Fruit fly (Drosophila melanogaster): ENCODE measurements around the gene colt.

colt gene

DNA sequence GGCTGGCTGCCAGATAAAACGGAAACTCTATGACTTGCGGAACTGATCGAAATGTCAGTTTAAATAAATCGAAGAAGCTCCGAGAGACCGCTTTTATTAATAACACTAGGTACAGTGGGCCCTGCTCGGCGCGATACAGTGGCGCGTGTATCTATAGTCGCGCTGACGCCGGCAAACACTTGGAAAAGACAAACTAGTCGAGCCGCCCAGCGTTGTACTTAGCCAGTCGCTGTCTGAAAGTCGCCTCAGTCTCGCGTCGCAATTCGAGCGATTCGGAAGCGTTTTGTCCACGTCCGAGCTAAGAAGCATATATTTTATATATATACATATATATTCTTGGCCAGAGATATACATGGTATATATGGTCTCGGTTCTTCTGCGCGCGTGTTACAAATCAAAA is 40.0 kb downstream of the colt start (continued):
- TF ChIP-seq CG10979 (tag; optimal IDR thresholded peaks at IDR 0.05) (no peak), luna (GFP tag; optimal IDR thresholded peaks at IDR 0.05) (no peak), gce (GFP tag; IDR thresholded peaks at IDR 0.05) (no peak), Six4 (GFP tag; optimal IDR thresholded peaks at IDR 0.05) (no peak), ftz-f1 (GFP tag; optimal IDR thresholded peaks at IDR 0.05) (peak; percentile 58), unpg (GFP tag; optimal IDR thresholded peaks at IDR 0.05) (peak; percentile 48), jigr1 (GFP tag; IDR thresholded peaks at IDR 0.05) (no peak), shn (GFP tag; optimal IDR thresholded peaks at IDR 0.05) (no peak), CG9727 (GFP tag; optimal IDR thresholded peaks at IDR 0.05) (no peak), CG8924 (tag; optimal IDR thresholded peaks at IDR 0.05) (no peak), CG6689 (GFP tag; IDR thresholded peaks at IDR 0.05) (no peak), tio (GFP tag; optimal IDR thresholded peaks at IDR 0.05) (no peak), sna (GFP tag; IDR thresholded peaks at IDR 0.05; ENCODE audit: partially characterized antibody) (no peak), CG1233 (GFP tag; optimal IDR thresholded peaks at IDR 0.05) (peak; percentile 38), CG10565 (GFP tag; optimal IDR thresholded peaks at IDR 0.05) (no peak), Hr51 (GFP tag; optimal IDR thresholded peaks at IDR 0.05) (peak in 1 of 2 experiments; percentile 26), CG31224 (GFP tag; IDR thresholded peaks at IDR 0.05) (peak; percentile 55), dysf (GFP tag; IDR thresholded peaks at IDR 0.05) (peak; percentile 75), Dref (GFP tag; IDR thresholded peaks at IDR 0.05) (0 out of 2 replicates have a peak, but pooled peaks have one; percentile 32), NfI (GFP tag; optimal IDR thresholded peaks at IDR 0.05) (peak; percentile 46), CG3726 (GFP tag; IDR thresholded peaks at IDR 0.05) (no peak), kay (GFP tag; optimal IDR thresholded peaks at IDR 0.05) (no peak), CG12942 (GFP tag; optimal IDR thresholded peaks at IDR 0.05) (no peak), ci (GFP tag; IDR thresholded peaks at IDR 0.05) (no peak), HLH4C (GFP tag; IDR thresholded peaks at IDR 0.05; ENCODE audit: partially characterized antibody) (no peak), usp (GFP tag; optimal IDR thresholded peaks at IDR 0.05) (no peak), vfl (GFP tag; optimal IDR thresholded peaks at IDR 0.05) (no peak), ken (GFP tag; IDR thresholded peaks at IDR 0.05) (peak; percentile 35; the same call in 1 of the 3 replicates), cad (GFP tag; optimal IDR thresholded peaks at IDR 0.05) (no peak), CG14965 (GFP tag; optimal IDR thresholded peaks at IDR 0.05; ENCODE audit: borderline replicate concordance) (no peak), CG12659 (GFP tag; optimal IDR thresholded peaks at IDR 0.05) (peak; percentile 24), Sry-δ (GFP tag; optimal IDR thresholded peaks at IDR 0.05) (no peak), peb (GFP tag; IDR thresholded peaks at IDR 0.05) (no peak), trh (GFP tag; optimal IDR thresholded peaks at IDR 0.05) (no peak), E2f2 (GFP tag; IDR thresholded peaks at IDR 0.05) (no peak; the same call in 1 of the 2 replicates), CG15269 (tag; optimal IDR thresholded peaks at IDR 0.05) (peak; percentile 60), Sox100B (GFP tag; optimal IDR thresholded peaks at IDR 0.05) (no peak), CG13123 (GFP tag; optimal IDR thresholded peaks at IDR 0.05) (no peak), CG34224 (GFP tag; IDR thresholded peaks at IDR 0.05; ENCODE audit: partially characterized antibody) (no peak), Nf-YA (GFP tag; IDR thresholded peaks at IDR 0.05) (no peak), Dp (GFP tag; optimal IDR thresholded peaks at IDR 0.05) (no peak), CG16813 (GFP tag; IDR thresholded peaks at IDR 0.05; ENCODE audit: partially characterized antibody) (no peak), tap (tag; optimal IDR thresholded peaks at IDR 0.05) (no peak), CG2875 (GFP tag; optimal IDR thresholded peaks at IDR 0.05) (no peak), CG7271 (tag; optimal IDR thresholded peaks at IDR 0.05) (no peak), sr (GFP tag; IDR thresholded peaks at IDR 0.05) (0 out of 3 replicates have a peak, but pooled peaks have one; percentile 26), CG11696 (GFP tag; IDR thresholded peaks at IDR 0.05) (peak; percentile 62), Antp (GFP tag; optimal IDR thresholded peaks at IDR 0.05) (peak; percentile 44), ranshi (GFP tag; IDR thresholded peaks at IDR 0.05) (0 out of 2 replicates have a peak, but pooled peaks have one; percentile 29), trem (tag; optimal IDR thresholded peaks at IDR 0.05) (no peak), fd102C (GFP tag; optimal IDR thresholded peaks at IDR 0.05) (no peak)
